Fruit fly (Drosophila melanogaster) whole organism, embryonic: Measurements from ENCODE around the gene Myo28B1.

Experiments used
- Ada2b ChIP-seq: fragments of 200-800 bp; sonication (Bioruptor generic); IDR thresholded peaks from 2 replicates; pipeline ENCODE4 v1.3.6; 2022; ENCODE audit warnings: missing biosample characterization, missing genetic modification characterization
- Adf1 ChIP-seq: fragments of 200-800 bp; sonication (Bioruptor generic); IDR thresholded peaks from 2 replicates; pipeline ENCODE4 v1.3.6; 2022; ENCODE audit warnings: missing biosample characterization, missing genetic modification characterization
- Atf-2 ChIP-seq: fragments of 200-800 bp; sonication (Bioruptor generic); optimal IDR thresholded peaks from 2 replicates; lab custom pipeline; 2016; ENCODE audit warnings: missing biosample characterization, missing genetic modification characterization
- B-H2 ChIP-seq: fragments of 200-800 bp; sonication (Bioruptor generic); optimal IDR thresholded peaks from 2 replicates; lab custom pipeline; 2018; ENCODE audit warnings: missing biosample characterization, mild to moderate bottlenecking, missing genetic modification characterization
- CG1233 ChIP-seq: fragments of 200-800 bp; sonication (Bioruptor generic); optimal IDR thresholded peaks from 4 replicates; lab custom pipeline; 2018; ENCODE audit warnings: missing biosample characterization, mild to moderate bottlenecking, missing genetic modification characterization
- CG13123 ChIP-seq: fragments of 200-800 bp; sonication (Bioruptor generic); optimal IDR thresholded peaks from 2 replicates; lab custom pipeline; 2016; ENCODE audit warnings: missing biosample characterization, missing genetic modification characterization
- CG1602 ChIP-seq: fragments of 200-800 bp; sonication (Bioruptor generic); optimal IDR thresholded peaks from 3 replicates; lab custom pipeline; 2016; ENCODE audit warnings: missing biosample characterization, missing genetic modification characterization
- CG17186 ChIP-seq: fragments of 200-800 bp; sonication (Bioruptor generic); optimal IDR thresholded peaks from 3 replicates; lab custom pipeline; 2017; ENCODE audit warnings: missing biosample characterization, missing genetic modification reagents, missing genetic modification characterization
- CG2116 ChIP-seq: fragments of 200-800 bp; sonication (Bioruptor generic); optimal IDR thresholded peaks from 3 replicates; lab custom pipeline; 2018; ENCODE audit warnings: missing biosample characterization, mild to moderate bottlenecking, missing genetic modification characterization
- CG2712 ChIP-seq: fragments of 200-800 bp; optimal IDR thresholded peaks from 3 replicates; lab custom pipeline; 2019; ENCODE audit warnings: missing biosample characterization, mild to moderate bottlenecking, missing genetic modification characterization, moderate library complexity
- CG2889 ChIP-seq: fragments of 200-800 bp; sonication (Bioruptor generic); IDR thresholded peaks from 3 replicates; pipeline ENCODE4 v1.3.6; 2022; ENCODE audit warnings: missing biosample characterization, missing genetic modification characterization
- CG30020 ChIP-seq: fragments of 200-800 bp; optimal IDR thresholded peaks from 2 replicates; lab custom pipeline; 2019; ENCODE audit warnings: missing biosample characterization, mild to moderate bottlenecking, missing genetic modification characterization, moderate library complexity
- CG30431 ChIP-seq: fragments of 200-800 bp; sonication (Bioruptor generic); optimal IDR thresholded peaks from 2 replicates; lab custom pipeline; 2017; ENCODE audit warnings: missing biosample characterization, missing genetic modification characterization
- CG31388 ChIP-seq: fragments of 200-800 bp; sonication (Bioruptor generic); optimal IDR thresholded peaks from 2 replicates; lab custom pipeline; 2016; ENCODE audit warnings: missing biosample characterization, missing genetic modification characterization
- CG33213 ChIP-seq: fragments of 200-800 bp; sonication (Bioruptor generic); optimal IDR thresholded peaks from 3 replicates; lab custom pipeline; 2016; ENCODE audit warnings: missing biosample characterization, missing genetic modification characterization
- CG5953 ChIP-seq: fragments of 200-800 bp; sonication (Bioruptor generic); IDR thresholded peaks from 2 replicates; pipeline ENCODE4 v1.3.6; 2022; ENCODE audit warnings: missing biosample characterization, missing genetic modification characterization
- CG6254 ChIP-seq: fragments of 200-800 bp; sonication (Bioruptor generic); optimal IDR thresholded peaks from 3 replicates; lab custom pipeline; 2017; ENCODE audit warnings: mild to moderate bottlenecking, missing biosample characterization, missing genetic modification reagents, missing genetic modification characterization
- CG7271 ChIP-seq: fragments of 200-800 bp; sonication (Bioruptor generic); optimal IDR thresholded peaks from 2 replicates; lab custom pipeline; 2018; ENCODE audit warnings: missing biosample characterization, mild to moderate bottlenecking, missing genetic modification characterization, moderate library complexity
- CG7556 ChIP-seq: fragments of 200-800 bp; sonication (Bioruptor generic); optimal IDR thresholded peaks from 2 replicates; lab custom pipeline; 2017; ENCODE audit warnings: missing biosample characterization, mild to moderate bottlenecking, missing genetic modification characterization
- CG8290 ChIP-seq, 3 experiments: fragments of 200-800 bp; sonication (Bioruptor generic); optimal IDR thresholded peaks; 2 replicates each; lab custom pipeline; 2016 to 2019; ENCODE audit warnings: missing biosample characterization in 3 of 3, missing genetic modification characterization in 3 of 3, mild to moderate bottlenecking in 2 of 3, moderate library complexity in 1 of 3
- Camta ChIP-seq: fragments of 200-800 bp; sonication (Bioruptor generic); optimal IDR thresholded peaks from 2 replicates; lab custom pipeline; 2016; ENCODE audit warnings: missing biosample characterization, missing genetic modification characterization
- Dip3 ChIP-seq: fragments of 200-800 bp; sonication (Bioruptor generic); optimal IDR thresholded peaks from 3 replicates; lab custom pipeline; 2016; ENCODE audit warnings: missing biosample characterization, missing genetic modification characterization
- Dll ChIP-seq: fragments of 200-800 bp; sonication (Bioruptor generic); IDR thresholded peaks from 4 replicates; pipeline ENCODE4 v1.3.6; 2022; ENCODE audit warnings: missing biosample characterization, missing genetic modification characterization; ENCODE audit not compliant: partially characterized antibody
- Doc3 ChIP-seq: fragments of 200-800 bp; sonication (Bioruptor generic); IDR thresholded peaks from 3 replicates; pipeline ENCODE4 v1.3.6; 2022; ENCODE audit warnings: missing biosample characterization, missing genetic modification characterization; ENCODE audit not compliant: partially characterized antibody
- Elba2 ChIP-seq: fragments of 200-800 bp; sonication (Bioruptor generic); optimal IDR thresholded peaks from 3 replicates; lab custom pipeline; 2016; ENCODE audit warnings: missing biosample characterization, missing genetic modification characterization
- Hey ChIP-seq: fragments of 200-800 bp; sonication (Bioruptor generic); optimal IDR thresholded peaks from 3 replicates; lab custom pipeline; 2018; ENCODE audit warnings: missing biosample characterization, mild to moderate bottlenecking, missing genetic modification characterization
- Hr51 ChIP-seq, 2 experiments: fragments of 200-800 bp; sonication (Bioruptor generic); optimal IDR thresholded peaks; 2 replicates in 1 of 2; 3 replicates in 1 of 2; lab custom pipeline; 2016 to 2018; ENCODE audit warnings: missing biosample characterization in 2 of 2, missing genetic modification characterization in 2 of 2, mild to moderate bottlenecking in 1 of 2, moderate library complexity in 1 of 2
- Mad ChIP-seq: fragments of 200-800 bp; sonication (Bioruptor generic); optimal IDR thresholded peaks from 2 replicates; lab custom pipeline; 2016; ENCODE audit warnings: missing biosample characterization, missing genetic modification characterization
- NfI ChIP-seq: fragments of 200-800 bp; sonication (Bioruptor generic); optimal IDR thresholded peaks from 3 replicates; lab custom pipeline; 2018; ENCODE audit warnings: missing biosample characterization, mild to moderate bottlenecking, missing genetic modification characterization, moderate library complexity
- Spps ChIP-seq: fragments of 200-800 bp; sonication (Bioruptor generic); optimal IDR thresholded peaks from 2 replicates; lab custom pipeline; 2018; ENCODE audit warnings: missing biosample characterization, mild to moderate bottlenecking, missing genetic modification characterization
- cas ChIP-seq: fragments of 200-800 bp; sonication (Bioruptor generic); IDR thresholded peaks from 2 replicates; pipeline ENCODE4 v1.3.6; 2022; ENCODE audit warnings: missing biosample characterization, missing genetic modification characterization
- chinmo ChIP-seq: fragments of 200-800 bp; sonication (Bioruptor generic); IDR thresholded peaks from 4 replicates; pipeline ENCODE4 v1.3.6; 2022; ENCODE audit warnings: missing biosample characterization, missing genetic modification characterization; ENCODE audit not compliant: partially characterized antibody
- da ChIP-seq: fragments of 200-800 bp; sonication (Bioruptor generic); optimal IDR thresholded peaks from 2 replicates; lab custom pipeline; 2016; ENCODE audit warnings: missing biosample characterization, missing genetic modification characterization
- hkb ChIP-seq, 2 experiments: fragments of 200-800 bp in 1 of 2; fragments of >200 bp in 1 of 2; sonication (Bioruptor generic) in 1 of 2; IDR thresholded peaks in 1 of 2; optimal IDR thresholded peaks in 1 of 2; 2 replicates each; pipeline versions ENCODE4 v1.3.6 to Lab custom; 2017 to 2022; ENCODE audit warnings: missing biosample characterization in 1 of 2, missing genetic modification characterization in 1 of 2
- kay ChIP-seq: fragments of 200-800 bp; sonication (Bioruptor generic); optimal IDR thresholded peaks from 2 replicates; lab custom pipeline; 2016; ENCODE audit warnings: missing biosample characterization, missing genetic modification characterization
- lola ChIP-seq, 3 experiments: fragments of >200 bp in 2 of 3; fragments of 200-800 bp in 1 of 3; sonication (Bioruptor generic) in 1 of 3; optimal IDR thresholded peaks; 2 replicates each; lab custom pipeline; 2017 to 2019; ENCODE audit warnings: missing biosample characterization in 3 of 3, missing genetic modification characterization in 3 of 3, mild to moderate bottlenecking in 1 of 3, moderate library complexity in 1 of 3
- luna ChIP-seq: fragments of 200-800 bp; sonication (Bioruptor generic); optimal IDR thresholded peaks from 2 replicates; lab custom pipeline; 2016; ENCODE audit warnings: missing biosample characterization, missing genetic modification characterization
- mirr ChIP-seq: fragments of 200-800 bp; sonication (Bioruptor generic); optimal IDR thresholded peaks from 3 replicates; lab custom pipeline; 2018; ENCODE audit warnings: missing biosample characterization, mild to moderate bottlenecking, missing genetic modification characterization
- pb ChIP-seq: fragments of 200-800 bp; sonication (Bioruptor generic); optimal IDR thresholded peaks from 3 replicates; lab custom pipeline; 2016; ENCODE audit warnings: missing biosample characterization, missing genetic modification characterization
- peb ChIP-seq: fragments of 200-800 bp; sonication (Bioruptor generic); IDR thresholded peaks from 2 replicates; pipeline ENCODE4 v1.3.6; 2022; ENCODE audit warnings: missing biosample characterization, missing genetic modification characterization
- prd ChIP-seq, 3 experiments: fragments of >200 bp in 2 of 3; fragments of 200-800 bp in 1 of 3; sonication (Bioruptor generic) in 1 of 3; optimal IDR thresholded peaks in 2 of 3; IDR thresholded peaks in 1 of 3; 2 replicates in 2 of 3; 3 replicates in 1 of 3; pipeline versions ENCODE4 v1.3.6 to Lab custom; 2017 to 2022; ENCODE audit warnings: missing biosample characterization in 1 of 3, missing genetic modification characterization in 1 of 3
- salm ChIP-seq: fragments of 200-800 bp; sonication (Bioruptor generic); optimal IDR thresholded peaks from 2 replicates; lab custom pipeline; 2018; ENCODE audit warnings: missing biosample characterization, mild to moderate bottlenecking, missing genetic modification characterization
- sc ChIP-seq, 3 experiments: fragments of >200 bp in 2 of 3; fragments of 200-800 bp in 1 of 3; sonication (Bioruptor generic) in 1 of 3; optimal IDR thresholded peaks; 2 replicates in 2 of 3; 3 replicates in 1 of 3; lab custom pipeline; 2017; ENCODE audit warnings: mild to moderate bottlenecking in 1 of 3, missing biosample characterization in 1 of 3, missing genetic modification characterization in 1 of 3, missing genetic modification reagents in 1 of 3
- schlank ChIP-seq: fragments of 200-800 bp; sonication (Bioruptor generic); optimal IDR thresholded peaks from 2 replicates; lab custom pipeline; 2018; ENCODE audit warnings: missing biosample characterization, mild to moderate bottlenecking, missing genetic modification characterization
- sima ChIP-seq: fragments of 200-800 bp; sonication (Bioruptor generic); optimal IDR thresholded peaks from 2 replicates; lab custom pipeline; 2016; ENCODE audit warnings: missing biosample characterization, missing genetic modification characterization
- unc-4 ChIP-seq: fragments of 200-800 bp; sonication (Bioruptor generic); IDR thresholded peaks from 2 replicates; pipeline ENCODE4 v1.3.6; 2022; ENCODE audit warnings: missing biosample characterization, missing genetic modification characterization; ENCODE audit not compliant: partially characterized antibody
- zfh2 ChIP-seq: fragments of 200-800 bp; sonication (Bioruptor generic); optimal IDR thresholded peaks from 2 replicates; lab custom pipeline; 2016; ENCODE audit warnings: missing biosample characterization, missing genetic modification characterization

Myo28B1 gene

DNA sequence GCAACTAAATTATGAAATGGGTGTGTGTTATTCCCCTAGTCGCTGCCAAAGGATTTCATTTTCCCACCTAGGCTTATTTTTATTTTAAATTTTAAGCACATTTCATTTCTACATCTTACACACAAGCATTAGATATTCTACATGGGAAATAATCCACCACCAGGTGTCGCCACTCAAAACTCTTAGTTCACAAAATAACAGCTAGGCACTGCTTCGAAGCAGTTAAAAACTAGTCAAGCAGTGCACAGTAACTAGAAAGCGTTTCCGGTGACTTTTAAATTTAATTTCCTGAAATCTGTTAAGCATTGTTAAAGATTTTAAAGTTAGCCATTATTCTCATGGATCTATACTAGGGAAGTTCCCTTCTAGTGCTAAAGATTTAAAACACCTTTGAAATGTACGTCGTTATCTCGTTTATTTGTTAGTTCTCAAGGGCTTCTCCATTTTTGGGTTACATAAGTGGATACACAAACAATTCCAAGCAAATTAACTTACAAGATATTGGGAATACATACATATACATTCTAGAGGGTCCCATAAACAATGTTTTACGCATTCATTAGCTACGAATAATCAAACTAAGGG is 24.1 kb upstream of the Myo28B1 start (continued):
- TF ChIP-seq schlank (tag; lab: Kevin White, UChicago) = peak; percentile 57
- no peak for TF ChIP-seq mirr (GFP tag; lab: Kevin White, UChicago)
- TF ChIP-seq Hr51 (GFP tag; optimal IDR thresholded peaks at IDR 0.05; lab: Kevin White, UChicago) = no peak
- TF ChIP-seq NfI = peak; percentile 58
- TF ChIP-seq CG7271 = peak; percentile 46
- peak; percentile 52 for TF ChIP-seq Ada2b (GFP tag; lab: Robert Waterston, UW)
- no peak for TF ChIP-seq pb (GFP tag; lab: Kevin White, UChicago)
- TF ChIP-seq CG6254 (GFP tag; lab: Kevin White, UChicago) = no peak
- peak; percentile 71 for TF ChIP-seq CG1602 (GFP tag; lab: Kevin White, UChicago)
- no peak for TF ChIP-seq CG1233 (GFP tag; lab: Kevin White, UChicago)
- no peak for TF ChIP-seq sc (optimal IDR thresholded peaks at IDR 0.05; lab: Kevin White, UChicago)
- peak; percentile 81 for TF ChIP-seq sc (GFP tag; optimal IDR thresholded peaks at IDR 0.05; lab: Kevin White, UChicago)
- peak; percentile 75 for TF ChIP-seq CG5953 (GFP tag; lab: Robert Waterston, UW)
- TF ChIP-seq CG2889 (GFP tag; lab: Robert Waterston, UW) = peak; percentile 74; the same call in 2 of the 3 replicates
- no peak for TF ChIP-seq Atf-2 (GFP tag; lab: Kevin White, UChicago)
- peak; percentile 73 for TF ChIP-seq Mad
- no peak for TF ChIP-seq CG30020
- TF ChIP-seq kay (GFP tag; lab: Kevin White, UChicago) = no peak
- TF ChIP-seq CG17186 = no peak
- TF ChIP-seq CG33213 (GFP tag; lab: Kevin White, UChicago) = peak; percentile 8
- TF ChIP-seq Spps = no peak
- TF ChIP-seq zfh2 (GFP tag; lab: Kevin White, UChicago) = peak; percentile 88
- peak; percentile 58 for TF ChIP-seq Hey (tag; lab: Kevin White, UChicago)
- TF ChIP-seq Adf1 (GFP tag; lab: Robert Waterston, UW) = peak; percentile 19
- TF ChIP-seq CG30431 = no peak
- peak; percentile 88 for TF ChIP-seq Dip3 (GFP tag; lab: Kevin White, UChicago)
- no peak for TF ChIP-seq Doc3 (GFP tag; lab: Robert Waterston, UW)
- peak; percentile 64 for TF ChIP-seq CG8290 (GFP tag; optimal IDR thresholded peaks at IDR 0.05; lab: Kevin White, UChicago)
- TF ChIP-seq CG8290 (tag; optimal IDR thresholded peaks at IDR 0.05; lab: Kevin White, UChicago) = no peak
- no peak for TF ChIP-seq prd (optimal IDR thresholded peaks at IDR 0.05; lab: Kevin White, UChicago)
- TF ChIP-seq prd (GFP tag; IDR thresholded peaks at IDR 0.05; lab: Robert Waterston, UW) = peak; percentile 59; the same call in 1 of the 3 replicates
- no peak for TF ChIP-seq salm (tag; lab: Kevin White, UChicago)
- TF ChIP-seq Camta (GFP tag; lab: Kevin White, UChicago) = peak; percentile 86
- no peak for TF ChIP-seq CG2712 (tag; lab: Kevin White, UChicago)
- no peak for TF ChIP-seq chinmo (GFP tag; lab: Robert Waterston, UW)
- peak; percentile 82 for TF ChIP-seq luna (GFP tag; lab: Kevin White, UChicago)
- peak; percentile 55 for TF ChIP-seq da (GFP tag; lab: Kevin White, UChicago)
- no peak for TF ChIP-seq CG7556 (GFP tag; lab: Kevin White, UChicago)
- TF ChIP-seq cas (GFP tag; lab: Robert Waterston, UW) = 0 out of 2 replicates have a peak, but pooled peaks have one; percentile 19
- TF ChIP-seq lola (GFP tag; optimal IDR thresholded peaks at IDR 0.05; lab: Kevin White, UChicago) = no peak
- peak; percentile 35 for TF ChIP-seq hkb (optimal IDR thresholded peaks at IDR 0.05; lab: Kevin White, UChicago)
- peak; percentile 70 for TF ChIP-seq hkb (GFP tag; IDR thresholded peaks at IDR 0.05; lab: Robert Waterston, UW)
- TF ChIP-seq CG13123 (GFP tag; lab: Kevin White, UChicago) = peak; percentile 22
- TF ChIP-seq CG2116 (GFP tag; lab: Kevin White, UChicago) = peak; percentile 38
- no peak for TF ChIP-seq Dll
- no peak for TF ChIP-seq CG31388 (GFP tag; lab: Kevin White, UChicago)
- TF ChIP-seq B-H2 (GFP tag; lab: Kevin White, UChicago) = peak; percentile 78
- no peak for TF ChIP-seq Elba2
- peak; percentile 28; the same call in 1 of the 2 replicates for TF ChIP-seq peb
- TF ChIP-seq unc-4 (GFP tag; lab: Robert Waterston, UW) = no peak
- no peak for TF ChIP-seq sima (GFP tag; lab: Kevin White, UChicago)
